Worm (Caenorhabditis elegans): ENCODE results near the gene unc-96.

unc-96 gene

ce11 chrX:572601-573000, 48.5 kb downstream of the unc-96 start, which contains the start of gene mrp-2:
mrp-2 (minus strand) TSS chrX:572701.
- TF ChIP-seq tab-1 (GFP tag; IDR thresholded peaks at IDR 0.05): no peak
- TF ChIP-seq ztf-29 (GFP tag; IDR thresholded peaks at IDR 0.05): no peak
- no peak for TF ChIP-seq klf-2 (GFP tag; conservative IDR thresholded peaks at IDR 0.05)
- no peak for TF ChIP-seq T22C8.4 (GFP tag; IDR thresholded peaks at IDR 0.05)

- TF ChIP-seq med-1 (GFP tag; optimal IDR thresholded peaks at IDR 0.05; ENCODE audit: insufficient read depth) (no peak), flt-1 (GFP tag; IDR thresholded peaks at IDR 0.05) (no peak), tab-1 (GFP tag; IDR thresholded peaks at IDR 0.05) (no peak), ztf-29 (GFP tag; IDR thresholded peaks at IDR 0.05) (no peak), klf-2 (GFP tag; conservative IDR thresholded peaks at IDR 0.05) (no peak), ztf-23 (GFP tag; IDR thresholded peaks at IDR 0.05) (no peak)
Observed at ce11 chrX:571367-571766, 49.7 kb downstream of the unc-96 start.
